Worm (Caenorhabditis elegans): ENCODE results near the gene C02B8.3.

Gene C02B8.3

DNA sequence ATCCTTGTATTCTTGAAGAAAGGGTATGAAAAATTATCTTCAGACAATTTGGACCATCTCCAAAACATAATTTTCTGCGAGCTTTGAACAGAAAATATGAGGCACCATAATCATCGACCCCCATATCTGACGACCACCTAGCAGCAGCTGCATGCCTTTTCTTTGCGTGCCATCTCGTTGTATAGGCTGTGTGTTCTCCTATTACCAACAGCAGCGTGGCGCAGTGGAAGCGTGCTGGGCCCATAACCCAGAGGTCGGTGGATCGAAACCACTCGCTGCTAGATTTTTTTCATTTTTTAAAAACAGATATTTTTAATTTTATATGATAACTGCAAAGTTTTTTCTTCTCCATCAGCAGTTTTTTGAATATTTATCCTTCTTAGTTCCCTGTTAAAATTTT is 16.7 kb downstream of the C02B8.3 start (continued):
- TF ChIP-seq madf-3 (GFP tag; IDR thresholded peaks at IDR 0.05) (0 out of 2 replicates have a peak, but pooled peaks have one; percentile 39), nhr-179 (tag; optimal IDR thresholded peaks at IDR 0.05) (no peak), cebp-2 (GFP tag; IDR thresholded peaks at IDR 0.05) (0 out of 2 replicates have a peak, but pooled peaks have one; percentile 63), aptf-2 (GFP tag; conservative IDR thresholded peaks at IDR 0.05) (no peak), hrde-1 (tag; optimal IDR thresholded peaks at IDR 0.05; ENCODE audit: borderline replicate concordance) (no peak), lin-35 (GFP tag; optimal IDR thresholded peaks at IDR 0.05) (peak in 1 of 3 experiments; percentile 35), lsl-1 (GFP tag; optimal IDR thresholded peaks at IDR 0.05) (no peak), attf-6 (GFP tag; IDR thresholded peaks at IDR 0.05) (no peak), lin-26 (GFP tag; IDR thresholded peaks at IDR 0.05) (peak; percentile 81), tbx-9 (tag; optimal IDR thresholded peaks at IDR 0.05; ENCODE audit: borderline replicate concordance) (no peak), ekl-4 (GFP tag; IDR thresholded peaks at IDR 0.05) (peak; percentile 67; the same call in 1 of the 2 replicates), egrh-3 (GFP tag; IDR thresholded peaks at IDR 0.05) (peak; percentile 28; the same call in 1 of the 2 replicates), ceh-40 (GFP tag; IDR thresholded peaks at IDR 0.05) (peak; percentile 66; the same call in 1 of the 2 replicates), Y79H2A.3 (GFP tag; conservative IDR thresholded peaks at IDR 0.05) (no peak), ztf-3 (GFP tag; optimal IDR thresholded peaks at IDR 0.05) (no peak), rpc-1 (optimal IDR thresholded peaks at IDR 0.05) (peak; percentile 21), rpc-1 (tag; optimal IDR thresholded peaks at IDR 0.05) (peak; percentile 31), ets-4 (GFP tag; optimal IDR thresholded peaks at IDR 0.05) (no peak), K12H6.12 (tag; optimal IDR thresholded peaks at IDR 0.05) (peak; percentile 32), Y67H2A.10 (GFP tag; conservative IDR thresholded peaks at IDR 0.05) (no peak), die-1 (tag; optimal IDR thresholded peaks at IDR 0.05) (no peak), ceh-91 (GFP tag; IDR thresholded peaks at IDR 0.05) (no peak), F52B5.7 (tag; optimal IDR thresholded peaks at IDR 0.05) (no peak), F10E7.11 (tag; optimal IDR thresholded peaks at IDR 0.05) (no peak), T07F8.4 (tag; optimal IDR thresholded peaks at IDR 0.05) (no peak), ztf-26 (tag; optimal IDR thresholded peaks at IDR 0.05) (no peak), ztf-18 (tag; optimal IDR thresholded peaks at IDR 0.05) (no peak), pbrm-1 (GFP tag; IDR thresholded peaks at IDR 0.05) (peak; percentile 7; the same call in 1 of the 2 replicates), nfyb-1 (GFP tag; IDR thresholded peaks at IDR 0.05) (peak; percentile 65), mxl-1 (tag; optimal IDR thresholded peaks at IDR 0.05) (no peak), ztf-25 (GFP tag; IDR thresholded peaks at IDR 0.05) (no peak), F22D6.2 (tag; optimal IDR thresholded peaks at IDR 0.05) (no peak), hsf-1 (GFP tag; IDR thresholded peaks at IDR 0.05) (no peak), him-1 (tag; optimal IDR thresholded peaks at IDR 0.05) (no peak), K11D2.4 (GFP tag; IDR thresholded peaks at IDR 0.05) (no peak), let-526 (GFP tag; IDR thresholded peaks at IDR 0.05) (peak; percentile 60; the same call in 1 of the 2 replicates), zim-3 (tag; optimal IDR thresholded peaks at IDR 0.05) (no peak), T26A5.8 (tag; optimal IDR thresholded peaks at IDR 0.05) (no peak), snpc-1.1 (tag; optimal IDR thresholded peaks at IDR 0.05; ENCODE audit: insufficient read depth) (no peak), B0261.1 (tag; optimal IDR thresholded peaks at IDR 0.05) (no peak), sea-2 (GFP tag; IDR thresholded peaks at IDR 0.05) (no peak), hmg-20 (GFP tag; IDR thresholded peaks at IDR 0.05) (0 out of 2 replicates have a peak, but pooled peaks have one; percentile 44), zfh-2 (GFP tag; conservative IDR thresholded peaks at IDR 0.05) (peak; percentile 36; the same call in 1 of the 2 replicates), mel-28 (tag; optimal IDR thresholded peaks at IDR 0.05; ENCODE audit: borderline replicate concordance) (no peak), F55B11.4 (tag; optimal IDR thresholded peaks at IDR 0.05; ENCODE audit: borderline replicate concordance, insufficient read depth) (no peak), F33H1.4 (GFP tag; IDR thresholded peaks at IDR 0.05) (no peak), tbp1 (GFP tag; optimal IDR thresholded peaks at IDR 0.05) (peak; percentile 88), ceh-27 (GFP tag; optimal IDR thresholded peaks at IDR 0.05) (peak; percentile 11), dpl-1 (GFP tag; optimal IDR thresholded peaks at IDR 0.05) (no peak)

Data from whole organism, young adult.